Worm (Caenorhabditis elegans) whole organism, late embryonic: ENCODE results near the gene unc-7.

Experiments
- C08G9.2 ChIP-seq: sonication (generic microtip); optimal IDR thresholded peaks from 2 replicates; lab custom pipeline; 2016; ENCODE audit warnings: mild to moderate bottlenecking, missing genetic modification characterization, moderate library complexity, missing compliant biosample characterization
- F13H6.1 ChIP-seq: sonication (generic microtip); optimal IDR thresholded peaks from 2 replicates; lab custom pipeline; 2016; ENCODE audit warnings: missing genetic modification characterization, missing compliant biosample characterization
- K09A11.1 ChIP-seq: sonication (generic microtip); optimal IDR thresholded peaks from 2 replicates; lab custom pipeline; 2017; ENCODE audit warnings: antibody characterized with exemption, mild to moderate bottlenecking, missing genetic modification characterization, missing compliant biosample characterization; ENCODE audit not compliant: insufficient read depth
- T23F11.4 ChIP-seq: fragments of 200-800 bp; sonication (Bioruptor generic); optimal IDR thresholded peaks from 2 replicates; lab custom pipeline; 2018; ENCODE audit warnings: mild to moderate bottlenecking, missing genetic modification characterization, missing compliant biosample characterization
- ahr-1 ChIP-seq: sonication (generic microtip); optimal IDR thresholded peaks from 2 replicates; lab custom pipeline; 2016; ENCODE audit warnings: missing genetic modification characterization, missing compliant biosample characterization
- ama-1 ChIP-seq: fragments of 150-350 bp; optimal IDR thresholded peaks from 2 replicates; lab custom pipeline; 2014
- ceh-14 ChIP-seq: sonication (generic microtip); optimal IDR thresholded peaks from 2 replicates; lab custom pipeline; 2016; ENCODE audit warnings: missing genotype, missing genetic modification characterization, missing compliant biosample characterization
- ceh-18 ChIP-seq: sonication (generic microtip); optimal IDR thresholded peaks from 2 replicates; lab custom pipeline; 2016; ENCODE audit warnings: missing genetic modification characterization, missing compliant biosample characterization
- ceh-2 ChIP-seq: sonication (generic microtip); optimal IDR thresholded peaks from 2 replicates; lab custom pipeline; 2016; ENCODE audit warnings: missing genotype, missing genetic modification characterization, missing compliant biosample characterization
- ceh-30 ChIP-seq: fragments of 150-350 bp; optimal IDR thresholded peaks from 2 replicates; lab custom pipeline; 2014; ENCODE audit warnings: missing biosample characterization, missing genetic modification characterization
- ceh-45 ChIP-seq: fragments of 200-800 bp; sonication (Bioruptor generic); IDR thresholded peaks from 2 replicates; pipeline ENCODE4 v1.3.6; 2022; ENCODE audit warnings: missing genetic modification reagents, missing genetic modification characterization, missing compliant biosample characterization
- ceh-6 ChIP-seq: fragments of 200-800 bp; sonication (Bioruptor generic); optimal IDR thresholded peaks from 2 replicates; lab custom pipeline; 2018; ENCODE audit warnings: mild to moderate bottlenecking, missing genetic modification characterization, missing compliant biosample characterization
- dmd-4 ChIP-seq: sonication (generic microtip); optimal IDR thresholded peaks from 2 replicates; lab custom pipeline; 2016; ENCODE audit warnings: borderline replicate concordance, missing genetic modification characterization, missing compliant biosample characterization
- elt-2 ChIP-seq: sonication (generic microtip); optimal IDR thresholded peaks from 2 replicates; lab custom pipeline; 2016; ENCODE audit warnings: missing genetic modification reagents, missing genetic modification characterization, missing compliant biosample characterization
- elt-4 ChIP-seq: sonication (generic microtip); optimal IDR thresholded peaks from 2 replicates; lab custom pipeline; 2016; ENCODE audit warnings: missing genetic modification characterization, missing compliant biosample characterization
- ets-4 ChIP-seq: sonication (generic microtip); optimal IDR thresholded peaks from 2 replicates; lab custom pipeline; 2016; ENCODE audit warnings: missing genetic modification characterization, missing compliant biosample characterization
- fax-1 ChIP-seq: sonication (generic microtip); optimal IDR thresholded peaks from 2 replicates; lab custom pipeline; 2016; ENCODE audit warnings: missing genotype, missing genetic modification characterization, missing compliant biosample characterization
- gmeb-2 ChIP-seq: sonication (generic microtip); optimal IDR thresholded peaks from 2 replicates; lab custom pipeline; 2016; ENCODE audit warnings: missing genetic modification characterization, inconsistent platforms, missing compliant biosample characterization
- hlh-15 ChIP-seq: sonication (generic microtip); optimal IDR thresholded peaks from 2 replicates; lab custom pipeline; 2016; ENCODE audit warnings: missing genetic modification characterization, missing compliant biosample characterization
- hlh-30 ChIP-seq: sonication (generic microtip); optimal IDR thresholded peaks from 2 replicates; lab custom pipeline; 2017; ENCODE audit warnings: antibody characterized with exemption, missing genetic modification characterization, missing compliant biosample characterization; ENCODE audit not compliant: insufficient read depth
- hlh-6 ChIP-seq: sonication (generic microtip); optimal IDR thresholded peaks from 2 replicates; lab custom pipeline; 2016; ENCODE audit warnings: missing genotype, missing genetic modification characterization, missing compliant biosample characterization
- lim-6 ChIP-seq: sonication (generic microtip); optimal IDR thresholded peaks from 2 replicates; lab custom pipeline; 2016; ENCODE audit warnings: missing genetic modification characterization, missing compliant biosample characterization
- mec-3 ChIP-seq: sonication (generic microtip); optimal IDR thresholded peaks from 2 replicates; lab custom pipeline; 2016; ENCODE audit warnings: borderline replicate concordance, missing genetic modification characterization, missing compliant biosample characterization
- odd-2 ChIP-seq: sonication (generic microtip); optimal IDR thresholded peaks from 2 replicates; lab custom pipeline; 2017; ENCODE audit warnings: antibody characterized with exemption, mild to moderate bottlenecking, missing genetic modification characterization, missing compliant biosample characterization
- pag-3 ChIP-seq: sonication (generic microtip); optimal IDR thresholded peaks from 2 replicates; lab custom pipeline; 2016; ENCODE audit warnings: missing compliant biosample characterization, missing genetic modification characterization, borderline replicate concordance
- pat-9 ChIP-seq: fragments of 200-800 bp; sonication (Bioruptor generic); optimal IDR thresholded peaks from 2 replicates; lab custom pipeline; 2018; ENCODE audit warnings: mild to moderate bottlenecking, missing genetic modification characterization, moderate library complexity, missing compliant biosample characterization
- pax-1 ChIP-seq: fragments of 150-350 bp; optimal IDR thresholded peaks from 2 replicates; lab custom pipeline; 2014; ENCODE audit warnings: missing biosample characterization, missing genetic modification characterization
- pha-4 ChIP-seq: fragments of 150-350 bp; optimal IDR thresholded peaks from 2 replicates; lab custom pipeline; 2018; ENCODE audit warnings: missing biosample characterization, missing genetic modification reagents, missing genetic modification characterization
- pqm-1 ChIP-seq: sonication (generic microtip); optimal IDR thresholded peaks from 2 replicates; lab custom pipeline; 2016; ENCODE audit warnings: missing genetic modification characterization, missing compliant biosample characterization
- ref-2 ChIP-seq: sonication (generic microtip); optimal IDR thresholded peaks from 2 replicates; lab custom pipeline; 2016; ENCODE audit warnings: missing genetic modification characterization, missing compliant biosample characterization
- sdc-2 ChIP-seq: sonication (generic microtip); optimal IDR thresholded peaks from 2 replicates; lab custom pipeline; 2016; ENCODE audit warnings: missing genotype, missing genetic modification characterization, missing compliant biosample characterization
- tbx-2 ChIP-seq: sonication (generic microtip); optimal IDR thresholded peaks from 2 replicates; lab custom pipeline; 2016; ENCODE audit warnings: missing genetic modification characterization, missing compliant biosample characterization
- tbx-7 ChIP-seq: sonication (generic microtip); optimal IDR thresholded peaks from 2 replicates; lab custom pipeline; 2016; ENCODE audit warnings: missing genotype, missing genetic modification characterization, missing compliant biosample characterization
- unc-3 ChIP-seq, 2 experiments: fragments of 200-800 bp in 1 of 2; sonication (Bioruptor generic) in 1 of 2; sonication (generic microtip) in 1 of 2; conservative IDR thresholded peaks in 1 of 2; optimal IDR thresholded peaks in 1 of 2; 2 replicates each; pipeline versions ENCODE4 v1.3.6 to Lab custom; 2016 to 2022; ENCODE audit warnings: missing compliant biosample characterization in 2 of 2, missing genetic modification characterization in 2 of 2, missing genetic modification reagents in 1 of 2
- unc-55 ChIP-seq: sonication (generic microtip); optimal IDR thresholded peaks from 2 replicates; lab custom pipeline; 2017; ENCODE audit warnings: missing biosample characterization, missing genetic modification reagents, missing genetic modification characterization
- unc-86 ChIP-seq: sonication (generic microtip); optimal IDR thresholded peaks from 2 replicates; lab custom pipeline; 2016; ENCODE audit warnings: missing genetic modification characterization, missing compliant biosample characterization
- ztf-16 ChIP-seq: sonication (generic microtip); optimal IDR thresholded peaks from 2 replicates; lab custom pipeline; 2017; ENCODE audit warnings: missing genetic modification characterization, missing compliant biosample characterization

Gene unc-7

DNA sequence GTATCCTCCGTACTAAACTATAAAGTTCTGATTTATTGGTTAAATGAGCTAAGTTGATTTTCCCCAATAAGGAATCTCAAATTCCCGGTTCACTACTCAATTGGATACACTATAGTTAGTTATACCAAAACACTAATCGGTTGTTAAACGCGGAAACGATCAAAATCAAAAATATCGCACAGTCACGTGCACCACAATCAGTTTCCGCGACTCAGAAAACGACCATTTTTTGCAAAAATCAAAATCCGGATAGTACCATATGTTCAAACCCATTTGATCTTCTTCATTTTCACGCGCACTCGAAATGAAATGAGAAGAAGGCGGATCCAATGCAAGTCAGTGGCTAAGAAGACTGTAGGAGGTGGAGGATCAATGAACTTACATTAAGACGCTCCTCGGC lies 66.1 kb downstream of the unc-7 start:
- no peak for TF ChIP-seq hlh-6 (tag; lab: Kevin White, UChicago)
- TF ChIP-seq pag-3 (tag; lab: Kevin White, UChicago), result no peak
- TF ChIP-seq ceh-2 (tag; lab: Kevin White, UChicago), result no peak
- TF ChIP-seq ama-1 (lab: Kevin White, UChicago), result no peak
- TF ChIP-seq ztf-16 (tag; lab: Kevin White, UChicago), result no peak
- no peak for TF ChIP-seq elt-2 (tag; lab: Kevin White, UChicago)
- TF ChIP-seq odd-2 (tag; lab: Kevin White, UChicago), result no peak
- no peak for TF ChIP-seq unc-3 (GFP tag; conservative IDR thresholded peaks at IDR 0.05; lab: Robert Waterston, UW)
- no peak for TF ChIP-seq unc-3 (tag; optimal IDR thresholded peaks at IDR 0.05; lab: Kevin White, UChicago)
- TF ChIP-seq tbx-2 (tag; lab: Kevin White, UChicago), result no peak
- no peak for TF ChIP-seq sdc-2 (tag; lab: Kevin White, UChicago)
- no peak for TF ChIP-seq ets-4 (tag; lab: Kevin White, UChicago)
- TF ChIP-seq ceh-30 (tag; lab: Kevin White, UChicago), result no peak
- TF ChIP-seq pqm-1 (tag; lab: Kevin White, UChicago), result no peak
- no peak for TF ChIP-seq tbx-7 (tag; lab: Kevin White, UChicago)
- no peak for TF ChIP-seq K09A11.1
- TF ChIP-seq fax-1 (tag; lab: Kevin White, UChicago), result no peak
- no peak for TF ChIP-seq lim-6 (tag; lab: Kevin White, UChicago)
- no peak for TF ChIP-seq ceh-18 (tag; lab: Kevin White, UChicago)

ce11 chrX:15079406-15079805 lies 68.1 kb downstream of the unc-7 start:
- TF ChIP-seq elt-4 (tag; lab: Kevin White, UChicago), result no peak
- TF ChIP-seq unc-55, result no peak
- TF ChIP-seq ref-2, result peak; percentile 33

DNA sequence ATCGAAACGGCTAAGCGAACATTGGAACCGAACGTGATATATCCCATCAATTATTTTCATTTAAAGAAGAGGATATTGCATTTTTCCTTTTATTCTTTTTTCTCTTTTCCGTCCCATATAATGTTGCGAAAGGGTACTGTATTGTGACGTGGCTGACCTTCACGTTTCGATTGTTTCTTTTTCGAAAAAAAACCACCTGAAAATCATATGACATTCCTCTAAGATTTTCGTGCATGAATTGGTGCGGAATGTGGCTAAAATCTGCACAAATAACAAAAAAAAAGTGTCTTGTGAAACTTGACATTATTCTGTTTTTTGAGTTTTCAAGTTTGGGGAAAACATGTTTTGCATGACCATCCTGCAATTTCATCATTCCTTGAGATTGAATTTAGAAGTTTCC lies 69.3 kb downstream of the unc-7 start:
- TF ChIP-seq mec-3 (no peak), ceh-14 (tag; lab: Kevin White, UChicago) (no peak), ceh-6 (no peak), unc-86 (tag; lab: Kevin White, UChicago) (no peak), ceh-18 (tag; lab: Kevin White, UChicago) (no peak), sdc-2 (tag; lab: Kevin White, UChicago) (no peak), T23F11.4 (no peak), ceh-45 (GFP tag; lab: Robert Waterston, UW) (no peak), pha-4 (tag; lab: Kevin White, UChicago) (no peak), ceh-30 (tag; lab: Kevin White, UChicago) (no peak), elt-2 (tag; lab: Kevin White, UChicago) (no peak), hlh-30 (tag; lab: Kevin White, UChicago) (no peak), dmd-4 (tag; lab: Kevin White, UChicago) (no peak), pat-9 (tag; lab: Kevin White, UChicago) (no peak), elt-4 (tag; lab: Kevin White, UChicago) (no peak), pax-1 (tag; lab: Kevin White, UChicago) (no peak), ahr-1 (tag; lab: Kevin White, UChicago) (no peak), gmeb-2 (no peak), ref-2 (no peak)

DNA sequence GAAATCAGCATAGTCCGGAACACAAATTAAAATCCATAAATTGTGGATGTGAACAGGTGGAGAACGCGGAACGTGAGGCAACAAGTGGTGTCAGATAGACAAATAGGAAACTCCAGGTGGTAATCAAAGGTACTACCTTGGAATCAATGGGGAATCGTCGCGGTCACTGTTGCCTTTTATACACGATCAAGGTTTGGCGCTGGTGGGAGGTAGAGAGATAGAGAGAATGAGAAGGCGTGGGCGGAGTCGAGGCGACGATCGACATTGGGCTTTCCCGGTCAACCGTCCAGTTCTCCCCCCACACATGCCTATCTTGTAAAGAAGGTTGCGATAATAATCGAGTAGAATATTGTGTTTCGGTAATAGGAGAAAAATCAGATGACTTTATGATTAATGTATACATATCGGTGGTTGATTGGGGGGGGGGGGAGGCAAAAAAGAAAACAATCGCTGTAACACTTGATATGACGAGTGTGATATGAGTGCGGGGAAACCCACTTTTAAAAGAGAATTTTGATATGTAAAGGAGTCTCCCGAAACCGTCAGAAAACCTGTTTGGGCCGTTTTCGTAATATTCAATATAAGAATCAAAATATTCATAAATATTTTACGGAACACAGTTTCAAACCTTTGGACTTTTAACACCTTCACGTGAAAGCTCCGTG lies 69.8 kb downstream of the unc-7 start, which contains the start of the genes H40L08.8, H40L08.2 and H40L08.7:
Gene H40L08.8, minus strand, starts transcription at position 37 of the 665 bp plus-strand sequence.
Gene H40L08.2, minus strand, starts transcription at position 148 of the 665 bp plus-strand sequence.
Gene H40L08.7, minus strand, starts transcription at position 148 of the 665 bp plus-strand sequence.
- TF ChIP-seq C08G9.2 (tag; lab: Kevin White, UChicago) (no peak), elt-2 (tag; lab: Kevin White, UChicago) (peak; percentile 3), F13H6.1 (no peak), hlh-15 (tag; lab: Kevin White, UChicago) (no peak)
- TF ChIP-seq, all 69 proteins: peak for 1
